Fruit fly (Drosophila melanogaster): Measurements from ENCODE around the gene RpS13.

The RpS13 gene

DNA sequence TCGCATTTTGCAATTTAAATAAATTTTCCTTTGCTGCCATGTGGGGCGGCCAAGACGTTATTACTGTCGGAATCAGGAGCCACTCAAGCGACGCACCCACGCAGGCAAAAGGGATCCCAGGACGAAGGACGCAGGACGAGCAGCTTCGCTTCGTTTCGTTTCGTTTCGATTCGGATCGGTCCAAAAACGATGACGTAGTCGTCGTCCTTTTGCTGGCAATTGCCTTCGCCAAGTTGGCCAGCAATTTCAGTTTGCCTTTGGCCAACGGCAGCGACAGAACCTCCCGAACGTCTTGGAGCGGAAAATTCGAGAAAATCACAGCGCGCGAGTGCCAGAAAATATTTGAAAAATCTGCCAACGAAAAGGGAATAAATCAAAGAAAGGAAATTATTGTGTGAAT, 26.4 kb downstream of the RpS13 start, which contains the start of gene witty:
witty (plus strand) TSS at position 249 of the 400 bp plus-strand sequence.
- TF ChIP-seq CG1621 (tag; optimal IDR thresholded peaks at IDR 0.05) = no peak
- no peak for TF ChIP-seq Ets96B (tag; optimal IDR thresholded peaks at IDR 0.05)
- TF ChIP-seq CG4318 (GFP tag; optimal IDR thresholded peaks at IDR 0.05) = no peak
- no peak for TF ChIP-seq dac (GFP tag; optimal IDR thresholded peaks at IDR 0.05)
- TF ChIP-seq CG6276 (GFP tag; optimal IDR thresholded peaks at IDR 0.05) = no peak
- TF ChIP-seq esn (GFP tag; optimal IDR thresholded peaks at IDR 0.05) = no peak
- no peak for TF ChIP-seq Smox (GFP tag; optimal IDR thresholded peaks at IDR 0.05)
- TF ChIP-seq Hr4 (GFP tag; optimal IDR thresholded peaks at IDR 0.05) = no peak
- no peak for TF ChIP-seq CG34406 (GFP tag; optimal IDR thresholded peaks at IDR 0.05)
- no peak for TF ChIP-seq acj6 (GFP tag; optimal IDR thresholded peaks at IDR 0.05)
- no peak for TF ChIP-seq fkh (GFP tag; optimal IDR thresholded peaks at IDR 0.05)
- no peak for TF ChIP-seq Met (GFP tag; optimal IDR thresholded peaks at IDR 0.05)
- TF ChIP-seq Sox15 (GFP tag; optimal IDR thresholded peaks at IDR 0.05) = no peak
- no peak for TF ChIP-seq Ets21C (GFP tag; optimal IDR thresholded peaks at IDR 0.05)
- TF ChIP-seq CG7368 (GFP tag; optimal IDR thresholded peaks at IDR 0.05) = no peak
- no peak for TF ChIP-seq pdm3 (GFP tag; optimal IDR thresholded peaks at IDR 0.05)
- TF ChIP-seq Eip75B (GFP tag; optimal IDR thresholded peaks at IDR 0.05) = no peak
- TF ChIP-seq CG6808 (GFP tag; optimal IDR thresholded peaks at IDR 0.05) = no peak
- TF ChIP-seq CG15336 (GFP tag; IDR thresholded peaks at IDR 0.05) = no peak
- no peak for TF ChIP-seq CG10669 (GFP tag; optimal IDR thresholded peaks at IDR 0.05)

- TF ChIP-seq CG6163 (GFP tag; IDR thresholded peaks at IDR 0.05) (0 out of 3 replicates have a peak, but pooled peaks have one; percentile 23), Met (GFP tag; optimal IDR thresholded peaks at IDR 0.05) (no peak), svp (GFP tag) (no peak), OdsH (GFP tag; optimal IDR thresholded peaks at IDR 0.05) (peak; percentile 15), CG6276 (GFP tag; optimal IDR thresholded peaks at IDR 0.05) (no peak), CG7368 (GFP tag; optimal IDR thresholded peaks at IDR 0.05) (no peak), acj6 (GFP tag; optimal IDR thresholded peaks at IDR 0.05) (no peak), Blimp-1 (GFP tag; optimal IDR thresholded peaks at IDR 0.05) (no peak), CG31627 (GFP tag; optimal IDR thresholded peaks at IDR 0.05) (no peak), fd59A (GFP tag; optimal IDR thresholded peaks at IDR 0.05) (no peak), CG3032 (tag; optimal IDR thresholded peaks at IDR 0.05) (no peak), ss (GFP tag; optimal IDR thresholded peaks at IDR 0.05) (no peak), achi (GFP tag; optimal IDR thresholded peaks at IDR 0.05) (peak; percentile 7), Hr4 (GFP tag; optimal IDR thresholded peaks at IDR 0.05) (no peak), eg (GFP tag; IDR thresholded peaks at IDR 0.05) (no peak), Hr39 (GFP tag; optimal IDR thresholded peaks at IDR 0.05) (no peak), CG8319 (GFP tag; optimal IDR thresholded peaks at IDR 0.05) (no peak), Eip78C (GFP tag) (peak; percentile 73), CG10631 (GFP tag; optimal IDR thresholded peaks at IDR 0.05) (no peak), CG34406 (GFP tag; optimal IDR thresholded peaks at IDR 0.05) (no peak), net (GFP tag; optimal IDR thresholded peaks at IDR 0.05) (no peak), Eip75B (GFP tag; optimal IDR thresholded peaks at IDR 0.05) (no peak), CG3919 (GFP tag; optimal IDR thresholded peaks at IDR 0.05) (peak; percentile 6), CG9139 (GFP tag; optimal IDR thresholded peaks at IDR 0.05) (no peak), salr (GFP tag; optimal IDR thresholded peaks at IDR 0.05) (no peak), CG4318 (GFP tag; optimal IDR thresholded peaks at IDR 0.05) (no peak), esn (GFP tag; optimal IDR thresholded peaks at IDR 0.05) (no peak), Ets96B (tag; optimal IDR thresholded peaks at IDR 0.05) (no peak)
Observed at dm6 chr2L:8334705-8335104, 29.8 kb downstream of the RpS13 start.

DNA sequence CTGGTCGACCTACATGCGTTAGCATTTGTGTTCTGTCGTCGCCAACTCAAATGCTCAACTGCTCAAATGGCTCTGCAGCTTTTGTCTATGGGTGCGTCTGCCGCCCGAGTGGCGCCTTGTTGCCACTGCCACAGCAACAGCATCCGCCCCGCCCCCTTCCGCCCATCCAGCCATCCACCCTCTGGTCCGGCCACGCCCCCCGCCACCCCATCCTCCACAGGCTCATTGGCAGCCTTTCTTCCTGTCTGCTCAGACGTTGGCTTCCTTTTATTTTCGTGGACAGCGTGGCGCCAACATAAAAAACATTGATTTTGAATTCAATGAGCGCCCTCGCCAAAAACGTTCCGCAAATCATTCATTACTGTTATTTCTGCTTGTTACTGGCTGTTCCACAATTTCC, 30.8 kb downstream of the RpS13 start:
- TF ChIP-seq Met (GFP tag; optimal IDR thresholded peaks at IDR 0.05) (no peak), CG6276 (GFP tag; optimal IDR thresholded peaks at IDR 0.05) (no peak), CG6163 (GFP tag; IDR thresholded peaks at IDR 0.05) (no peak), spab (GFP tag; optimal IDR thresholded peaks at IDR 0.05) (no peak), topi (GFP tag; optimal IDR thresholded peaks at IDR 0.05) (no peak), net (GFP tag; optimal IDR thresholded peaks at IDR 0.05) (no peak), salr (GFP tag; optimal IDR thresholded peaks at IDR 0.05) (no peak), dac (GFP tag; optimal IDR thresholded peaks at IDR 0.05) (no peak), Hr38 (GFP tag; optimal IDR thresholded peaks at IDR 0.05) (no peak), Smox (GFP tag; optimal IDR thresholded peaks at IDR 0.05) (no peak), CG31627 (GFP tag; optimal IDR thresholded peaks at IDR 0.05) (no peak), CG16779 (tag; optimal IDR thresholded peaks at IDR 0.05) (no peak), achi (GFP tag; optimal IDR thresholded peaks at IDR 0.05) (no peak), fkh (GFP tag; optimal IDR thresholded peaks at IDR 0.05) (no peak), CG10669 (GFP tag; optimal IDR thresholded peaks at IDR 0.05) (no peak)

All from whole organism, prepupa.